Worm (Caenorhabditis elegans): ENCODE data around the gene ZK666.14.

Gene ZK666.14

ce11 chrII:10542654-10543456 lies 48.3 kb downstream of the ZK666.14 start:
- peak; percentile 50 for TF ChIP-seq nhr-23 (tag; optimal IDR thresholded peaks at IDR 0.05)
- no peak for TF ChIP-seq nhr-237 (tag; optimal IDR thresholded peaks at IDR 0.05)
- TF ChIP-seq jun-1 (tag; optimal IDR thresholded peaks at IDR 0.05), result peak; percentile 12
- TF ChIP-seq mml-1 (tag; optimal IDR thresholded peaks at IDR 0.05), result no peak
- peak; percentile 90 for TF ChIP-seq ama-1 (optimal IDR thresholded peaks at IDR 0.05)
- no peak for TF ChIP-seq nhr-67 (tag; optimal IDR thresholded peaks at IDR 0.05)
- peak; percentile 70 for TF ChIP-seq nhr-43 (tag; optimal IDR thresholded peaks at IDR 0.05; ENCODE audit: poor library complexity, severe bottlenecking)
- peak; percentile 40 for TF ChIP-seq nfya-1 (tag; optimal IDR thresholded peaks at IDR 0.05; ENCODE audit: insufficient read depth)
- peak; percentile 69 for TF ChIP-seq nhr-25 (tag; optimal IDR thresholded peaks at IDR 0.05)
- TF ChIP-seq ztf-4 (tag; optimal IDR thresholded peaks at IDR 0.05), result peak; percentile 62
- TF ChIP-seq nhr-11 (tag; optimal IDR thresholded peaks at IDR 0.05), result peak; percentile 1

ce11 chrII:10543457-10544137 lies 49.0 kb downstream of the ZK666.14 start:
- TF ChIP-seq elt-1 (tag; optimal IDR thresholded peaks at IDR 0.05), result peak; percentile 7
- no peak for TF ChIP-seq ceh-82 (tag; optimal IDR thresholded peaks at IDR 0.05)
- TF ChIP-seq elt-3 (tag; optimal IDR thresholded peaks at IDR 0.05), result peak in 1 of 3 experiments; percentile 11
- TF ChIP-seq ceh-28 (tag; optimal IDR thresholded peaks at IDR 0.05), result no peak
- TF ChIP-seq nhr-28 (tag; optimal IDR thresholded peaks at IDR 0.05), result no peak
- peak; percentile 47 for TF ChIP-seq ama-1 (optimal IDR thresholded peaks at IDR 0.05)
- TF ChIP-seq fkh-10 (GFP tag; optimal IDR thresholded peaks at IDR 0.05), result no peak
- TF ChIP-seq jun-1 (tag; optimal IDR thresholded peaks at IDR 0.05), result peak; percentile 9
- no peak for TF ChIP-seq nhr-76 (tag; optimal IDR thresholded peaks at IDR 0.05)
- TF ChIP-seq hmg-11 (tag; optimal IDR thresholded peaks at IDR 0.05), result no peak
- TF ChIP-seq pha-4 (tag; optimal IDR thresholded peaks at IDR 0.05), result peak; percentile 27
- no peak for TF ChIP-seq lin-15B (tag; optimal IDR thresholded peaks at IDR 0.05)
- TF ChIP-seq nhr-77 (tag; optimal IDR thresholded peaks at IDR 0.05), result no peak
- no peak for TF ChIP-seq lin-39 (tag; optimal IDR thresholded peaks at IDR 0.05)
- no peak for TF ChIP-seq eor-1 (tag; optimal IDR thresholded peaks at IDR 0.05)
- TF ChIP-seq pqm-1 (tag; optimal IDR thresholded peaks at IDR 0.05), result no peak
- TF ChIP-seq elt-2 (tag; optimal IDR thresholded peaks at IDR 0.05), result no peak
- TF ChIP-seq nhr-25 (tag; optimal IDR thresholded peaks at IDR 0.05), result peak; percentile 8
- no peak for TF ChIP-seq aly-2 (tag; optimal IDR thresholded peaks at IDR 0.05)
- TF ChIP-seq ZK546.5 (tag; optimal IDR thresholded peaks at IDR 0.05), result no peak
- TF ChIP-seq ztf-4 (tag; optimal IDR thresholded peaks at IDR 0.05), result no peak
- no peak for TF ChIP-seq lsy-12 (tag; optimal IDR thresholded peaks at IDR 0.05)
- TF ChIP-seq unc-62 (GFP tag; optimal IDR thresholded peaks at IDR 0.05), result no peak
- no peak for TF ChIP-seq nhr-11 (tag; optimal IDR thresholded peaks at IDR 0.05)

DNA sequence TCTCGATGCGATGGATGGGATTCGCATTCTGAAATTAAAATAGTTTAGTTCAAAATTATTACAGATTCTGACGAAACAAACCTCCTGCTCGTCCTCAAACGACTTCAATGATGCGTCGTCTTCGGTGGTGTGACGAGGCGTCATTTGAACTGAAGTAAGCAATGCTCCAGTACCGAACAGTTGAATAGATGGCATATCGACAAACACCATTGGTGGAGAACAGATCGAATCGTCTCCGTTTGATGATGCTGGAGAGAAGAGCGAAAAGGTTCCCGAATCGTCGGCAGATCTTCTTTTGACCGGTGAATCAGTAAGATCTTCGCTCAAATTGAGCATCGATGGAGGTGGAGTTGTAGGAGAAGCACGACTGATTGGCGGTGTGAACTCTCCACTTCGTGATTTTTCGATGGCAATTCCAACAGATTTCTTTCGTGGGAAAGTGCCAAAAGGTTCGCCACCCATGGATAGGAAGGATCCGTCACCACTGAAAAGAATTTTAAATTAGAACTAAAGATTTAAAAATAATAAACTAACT lies 49.9 kb downstream of the ZK666.14 start:
- TF ChIP-seq ztf-4 (tag; optimal IDR thresholded peaks at IDR 0.05) (peak; percentile 26), ztf-11 (tag; optimal IDR thresholded peaks at IDR 0.05) (no peak), tbx-2 (tag; optimal IDR thresholded peaks at IDR 0.05) (peak; percentile 1), nhr-11 (tag; optimal IDR thresholded peaks at IDR 0.05) (no peak), nhr-76 (tag; optimal IDR thresholded peaks at IDR 0.05) (no peak), ama-1 (optimal IDR thresholded peaks at IDR 0.05) (peak; percentile 95)

- TF ChIP-seq nhr-77 (tag; optimal IDR thresholded peaks at IDR 0.05) (no peak), ceh-28 (tag; optimal IDR thresholded peaks at IDR 0.05) (no peak), nhr-43 (tag; optimal IDR thresholded peaks at IDR 0.05; ENCODE audit: poor library complexity, severe bottlenecking) (peak; percentile 50), egl-27 (tag; optimal IDR thresholded peaks at IDR 0.05) (no peak), eor-1 (tag; optimal IDR thresholded peaks at IDR 0.05) (no peak), nhr-25 (tag; optimal IDR thresholded peaks at IDR 0.05) (peak; percentile 65), hmg-11 (tag; optimal IDR thresholded peaks at IDR 0.05) (no peak), unc-39 (tag; optimal IDR thresholded peaks at IDR 0.05) (no peak), fos-1 (tag; optimal IDR thresholded peaks at IDR 0.05) (no peak), pha-4 (tag; optimal IDR thresholded peaks at IDR 0.05) (no peak), nhr-67 (tag; optimal IDR thresholded peaks at IDR 0.05) (no peak), ama-1 (optimal IDR thresholded peaks at IDR 0.05) (peak; percentile 38), ZK546.5 (tag; optimal IDR thresholded peaks at IDR 0.05) (no peak), snpc-4 (tag; optimal IDR thresholded peaks at IDR 0.05) (no peak), tbx-2 (tag; optimal IDR thresholded peaks at IDR 0.05) (no peak)
Measured at ce11 chrII:10545213-10545612, 50.6 kb downstream of the ZK666.14 start.

All from whole organism, L3 larva.